Fruit fly (Drosophila melanogaster): ENCODE data around the gene CG15812.

The CG15812 gene

DNA sequence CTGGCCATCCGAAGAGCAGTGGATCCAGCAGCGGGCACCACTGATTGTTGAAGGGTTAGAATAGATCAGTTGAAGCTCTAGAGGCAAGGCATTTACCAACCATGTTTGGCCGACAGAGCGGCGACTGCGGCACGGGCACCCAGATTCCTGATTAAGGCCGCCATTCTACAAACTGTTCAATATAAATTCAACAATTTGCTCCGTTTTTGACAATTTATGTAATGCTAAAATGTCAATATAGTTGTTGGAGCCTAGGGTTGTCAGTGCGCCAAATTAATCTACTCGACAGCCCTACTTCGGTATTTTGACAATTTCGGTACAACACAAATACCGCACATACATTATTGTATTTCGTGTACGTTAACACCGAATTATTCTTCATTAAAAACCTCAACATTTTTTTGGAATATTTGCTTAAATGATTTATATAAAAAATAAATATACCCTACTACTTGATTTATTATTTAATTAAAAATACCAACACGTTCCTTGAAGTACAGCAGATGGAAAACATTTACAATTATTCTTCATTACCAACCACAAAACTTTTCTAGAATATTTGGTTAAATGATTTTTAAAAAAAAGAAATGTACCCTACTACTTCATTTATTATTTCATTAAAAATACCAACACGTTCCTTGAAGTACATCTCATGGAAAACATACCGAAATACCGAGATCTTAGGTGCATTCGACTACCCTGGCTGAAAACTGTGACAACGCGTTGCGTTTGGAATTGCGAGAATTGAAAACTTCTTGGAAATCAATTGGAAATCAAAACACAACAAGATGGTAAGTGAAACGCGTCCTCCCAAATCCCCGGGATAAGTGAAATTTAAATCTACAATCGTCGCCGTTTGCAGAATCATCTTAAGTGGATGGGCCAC is at the start of gene CG15812, which contains the start of gene ND-30 (continued):
- TF ChIP-seq so (GFP tag; IDR thresholded peaks at IDR 0.05) (no peak), scrt (GFP tag; optimal IDR thresholded peaks at IDR 0.05) (no peak), CG6689 (GFP tag; IDR thresholded peaks at IDR 0.05) (0 out of 2 replicates have a peak, but pooled peaks have one; percentile 5), CG4617 (GFP tag; optimal IDR thresholded peaks at IDR 0.05; ENCODE audit: borderline replicate concordance) (peak; percentile 47), Mrtf (GFP tag; IDR thresholded peaks at IDR 0.05) (no peak), CG2202 (tag; optimal IDR thresholded peaks at IDR 0.05) (no peak), CG8924 (tag; optimal IDR thresholded peaks at IDR 0.05) (peak; percentile 51), CG17328 (GFP tag; IDR thresholded peaks at IDR 0.05) (no peak), lbe (GFP tag; optimal IDR thresholded peaks at IDR 0.05) (no peak), CG8089 (GFP tag; optimal IDR thresholded peaks at IDR 0.05) (no peak), CG15696 (tag; optimal IDR thresholded peaks at IDR 0.05) (peak; percentile 14), CG8281 (tag; optimal IDR thresholded peaks at IDR 0.05) (peak; percentile 60), Hr3 (GFP tag; optimal IDR thresholded peaks at IDR 0.05) (peak; percentile 46), nerfin-1 (tag; optimal IDR thresholded peaks at IDR 0.05) (peak; percentile 3), gfzf (GFP tag; optimal IDR thresholded peaks at IDR 0.05) (peak; percentile 45), lov (optimal IDR thresholded peaks at IDR 0.05) (no peak), lov (GFP tag; IDR thresholded peaks at IDR 0.05) (no peak), Stat92E (GFP tag; optimal IDR thresholded peaks at IDR 0.05) (peak in 1 of 3 experiments; percentile 43), YL-1 (GFP tag; optimal IDR thresholded peaks at IDR 0.05) (peak; percentile 41), CG2120 (GFP tag; optimal IDR thresholded peaks at IDR 0.05) (peak; percentile 7), sens (GFP tag) (peak; percentile 87), lola (GFP tag; optimal IDR thresholded peaks at IDR 0.05) (peak in 1 of 3 experiments; percentile 51), Elba2 (GFP tag; optimal IDR thresholded peaks at IDR 0.05) (peak; percentile 95), CG10543 (GFP tag; optimal IDR thresholded peaks at IDR 0.05) (no peak), CG6854 (GFP tag; optimal IDR thresholded peaks at IDR 0.05) (no peak), CG9797 (GFP tag; optimal IDR thresholded peaks at IDR 0.05) (peak; percentile 38), stwl (tag; optimal IDR thresholded peaks at IDR 0.05) (peak; percentile 46), prd (optimal IDR thresholded peaks at IDR 0.05) (no peak), prd (GFP tag; IDR thresholded peaks at IDR 0.05) (0 out of 3 replicates have a peak, but pooled peaks have one; percentile 12), D19B (GFP tag; optimal IDR thresholded peaks at IDR 0.05) (no peak), Ets65A (GFP tag) (peak; percentile 60), CG13424 (tag; optimal IDR thresholded peaks at IDR 0.05) (peak; percentile 38), her (GFP tag; optimal IDR thresholded peaks at IDR 0.05) (no peak), MBD-R2 (GFP tag; IDR thresholded peaks at IDR 0.05) (peak; percentile 69), pfk (GFP tag; optimal IDR thresholded peaks at IDR 0.05) (peak; percentile 94), CG12104 (GFP tag; optimal IDR thresholded peaks at IDR 0.05) (peak; percentile 14), CG3847 (GFP tag; IDR thresholded peaks at IDR 0.05) (0 out of 2 replicates have a peak, but pooled peaks have one; percentile 5), CG3995 (GFP tag; optimal IDR thresholded peaks at IDR 0.05) (peak; percentile 95), Ssrp (tag; optimal IDR thresholded peaks at IDR 0.05) (peak; percentile 10), chif (GFP tag; optimal IDR thresholded peaks at IDR 0.05) (no peak), Abd-B (GFP tag; optimal IDR thresholded peaks at IDR 0.05) (no peak), NfI (GFP tag; optimal IDR thresholded peaks at IDR 0.05) (no peak), CG10979 (tag; optimal IDR thresholded peaks at IDR 0.05) (no peak), gce (GFP tag; IDR thresholded peaks at IDR 0.05) (no peak), Oaz (GFP tag; IDR thresholded peaks at IDR 0.05) (no peak), tll (GFP tag; optimal IDR thresholded peaks at IDR 0.05) (no peak), az2 (GFP tag; optimal IDR thresholded peaks at IDR 0.05) (peak; percentile 25), tna (GFP tag; IDR thresholded peaks at IDR 0.05; ENCODE audit: partially characterized antibody) (no peak)
